Worm (Caenorhabditis elegans) whole organism, L4/young adult: ENCODE results near the gene F44F4.15.

Experiments used
- dao-5 ChIP-seq: sonication (generic microtip); optimal IDR thresholded peaks from 2 replicates; lab custom pipeline; 2016; ENCODE audit warnings: missing genotype, missing genetic modification characterization, moderate library complexity, missing compliant biosample characterization
- him-1 ChIP-seq: sonication (generic microtip); optimal IDR thresholded peaks from 2 replicates; lab custom pipeline; 2016; ENCODE audit warnings: missing genotype, missing genetic modification reagents, missing genetic modification characterization, missing compliant biosample characterization

ce11 chrII:10959676-10960075 is 45.2 kb downstream of the F44F4.15 start:
- TF ChIP-seq him-1 (no peak), dao-5 (no peak)
